Fruit fly (Drosophila melanogaster): ENCODE data around the gene alpha-Est3.

DNA sequence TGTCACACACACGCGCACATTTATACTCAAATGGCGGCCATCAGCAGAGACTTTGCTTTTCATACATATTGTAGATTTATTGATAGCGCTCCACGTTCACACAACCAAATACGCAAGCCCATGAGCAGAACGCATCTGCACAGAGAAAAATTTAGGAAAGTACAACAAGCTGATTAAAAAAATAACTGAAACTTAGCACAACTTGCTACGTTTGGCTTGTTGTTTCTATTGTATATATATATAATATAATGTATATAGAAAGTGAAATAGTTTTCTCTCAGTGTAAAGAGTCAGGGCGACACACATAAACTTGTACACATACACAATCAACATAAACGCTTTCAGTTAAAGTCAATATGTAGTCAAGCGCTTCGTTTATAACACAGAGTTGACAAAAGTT, 49.8 kb upstream of the alpha-Est3 start:
- TF ChIP-seq fd96Ca (GFP tag; IDR thresholded peaks at IDR 0.05) (no peak), CG4496 (GFP tag; IDR thresholded peaks at IDR 0.05) (no peak), EcR (GFP tag; optimal IDR thresholded peaks at IDR 0.05) (no peak), CG32121 (GFP tag; IDR thresholded peaks at IDR 0.05) (no peak), CG13204 (GFP tag; optimal IDR thresholded peaks at IDR 0.05) (no peak), Pif1A (GFP tag; optimal IDR thresholded peaks at IDR 0.05) (no peak), CG34367 (tag; optimal IDR thresholded peaks at IDR 0.05) (no peak), rn (GFP tag; IDR thresholded peaks at IDR 0.05) (no peak), CG12605 (GFP tag; IDR thresholded peaks at IDR 0.05) (no peak), CG15710 (tag; optimal IDR thresholded peaks at IDR 0.05) (no peak), CG8301 (tag; optimal IDR thresholded peaks at IDR 0.05) (no peak)
